Worm (Caenorhabditis elegans) whole organism, young adult: ENCODE results near the gene sdz-9.
A peak's percentile ranks its signal among the peaks of the same experiment; 100 is the strongest.

Source experiments
- F10E7.11 ChIP-seq: sonication (generic microtip); optimal IDR thresholded peaks from 2 replicates; lab custom pipeline; 2017; ENCODE audit warnings: mild to moderate bottlenecking, missing genetic modification characterization, moderate library complexity, missing compliant biosample characterization
- F37B4.10 ChIP-seq: fragments of 200-800 bp; sonication (Bioruptor generic); IDR thresholded peaks from 2 replicates; pipeline ENCODE4 v1.3.6; 2022; ENCODE audit warnings: missing genetic modification characterization, missing compliant biosample characterization
- F55B11.4 ChIP-seq: sonication (generic microtip); optimal IDR thresholded peaks from 2 replicates; lab custom pipeline; 2016; ENCODE audit warnings: missing compliant biosample characterization, missing genetic modification characterization, borderline replicate concordance; ENCODE audit not compliant: insufficient read depth
- F57C9.4 ChIP-seq: sonication (generic microtip); optimal IDR thresholded peaks from 2 replicates; lab custom pipeline; 2017; ENCODE audit warnings: mild to moderate bottlenecking, missing genetic modification characterization, missing compliant biosample characterization
- Y53F4B.3 ChIP-seq: fragments of 200-800 bp; sonication (Bioruptor generic); IDR thresholded peaks from 2 replicates; pipeline ENCODE4 v1.3.6; 2022; ENCODE audit warnings: missing genetic modification reagents, missing genetic modification characterization, missing compliant biosample characterization
- Y67H2A.10 ChIP-seq: fragments of 200-800 bp; sonication (Bioruptor generic); conservative IDR thresholded peaks from 2 replicates; pipeline ENCODE4 v1.3.6; 2022; ENCODE audit warnings: missing genetic modification reagents, missing genetic modification characterization, missing compliant biosample characterization
- Y95B8A.8 ChIP-seq: fragments of 200-800 bp; sonication (Bioruptor generic); IDR thresholded peaks from 2 replicates; pipeline ENCODE4 v1.3.6; 2022; ENCODE audit warnings: missing genetic modification reagents, missing genetic modification characterization, missing compliant biosample characterization
- akir-1 ChIP-seq: fragments of 200-800 bp; sonication (Bioruptor generic); optimal IDR thresholded peaks from 2 replicates; lab custom pipeline; 2018; ENCODE audit warnings: mild to moderate bottlenecking, missing genetic modification characterization, moderate library complexity, missing compliant biosample characterization
- aptf-3 ChIP-seq: fragments of 200-800 bp; sonication (Bioruptor generic); IDR thresholded peaks from 2 replicates; pipeline ENCODE4 v1.3.6; 2022; ENCODE audit warnings: missing genetic modification characterization, missing compliant biosample characterization
- atf-7 ChIP-seq: sonication (generic microtip); optimal IDR thresholded peaks from 2 replicates; lab custom pipeline; 2017; ENCODE audit warnings: mild to moderate bottlenecking, missing genetic modification characterization, missing compliant biosample characterization
- attf-5 ChIP-seq: fragments of 200-800 bp; sonication (Bioruptor generic); optimal IDR thresholded peaks from 2 replicates; lab custom pipeline; 2018; ENCODE audit warnings: mild to moderate bottlenecking, missing genetic modification characterization, missing compliant biosample characterization
- attf-6 ChIP-seq: fragments of 200-800 bp; sonication (Bioruptor generic); IDR thresholded peaks from 2 replicates; pipeline ENCODE4 v1.3.6; 2022; ENCODE audit warnings: missing genetic modification reagents, missing genetic modification characterization, missing compliant biosample characterization
- ceh-40 ChIP-seq: fragments of 200-800 bp; sonication (Bioruptor generic); IDR thresholded peaks from 2 replicates; pipeline ENCODE4 v1.3.6; 2022; ENCODE audit warnings: missing genetic modification characterization, missing compliant biosample characterization
- dox-1 ChIP-seq: fragments of 200-800 bp; sonication (Bioruptor generic); IDR thresholded peaks from 2 replicates; pipeline ENCODE4 v1.3.6; 2022; ENCODE audit warnings: missing genetic modification reagents, missing genetic modification characterization, missing compliant biosample characterization
- dpl-1 ChIP-seq: fragments of 150-350 bp; optimal IDR thresholded peaks from 2 replicates; lab custom pipeline; 2014; ENCODE audit warnings: missing biosample characterization, missing genetic modification reagents, missing genetic modification characterization
- efl-1 ChIP-seq: fragments of 150-350 bp; optimal IDR thresholded peaks from 2 replicates; lab custom pipeline; 2014; ENCODE audit warnings: missing biosample characterization, missing genetic modification reagents, missing genetic modification characterization
- egl-44 ChIP-seq: fragments of 200-800 bp; sonication (Bioruptor generic); IDR thresholded peaks from 2 replicates; pipeline ENCODE4 v1.3.6; 2022; ENCODE audit warnings: missing genetic modification reagents, missing genetic modification characterization, missing compliant biosample characterization
- egrh-3 ChIP-seq: fragments of 200-800 bp; sonication (Bioruptor generic); IDR thresholded peaks from 2 replicates; pipeline ENCODE4 v1.3.6; 2022; ENCODE audit warnings: missing genetic modification reagents, missing genetic modification characterization, missing compliant biosample characterization
- ets-4 ChIP-seq: fragments of 200-800 bp; sonication (Bioruptor generic); optimal IDR thresholded peaks from 2 replicates; lab custom pipeline; 2018; ENCODE audit warnings: mild to moderate bottlenecking, missing genetic modification characterization, missing compliant biosample characterization
- gei-17 ChIP-seq: fragments of 200-800 bp; sonication (Bioruptor generic); optimal IDR thresholded peaks from 2 replicates; lab custom pipeline; 2018; ENCODE audit warnings: mild to moderate bottlenecking, missing genetic modification characterization, missing compliant biosample characterization
- hmg-20 ChIP-seq: fragments of 200-800 bp; sonication (Bioruptor generic); IDR thresholded peaks from 2 replicates; pipeline ENCODE4 v1.3.6; 2022; ENCODE audit warnings: missing genetic modification reagents, missing genetic modification characterization, missing compliant biosample characterization
- lin-26 ChIP-seq: fragments of 200-800 bp; sonication (Bioruptor generic); IDR thresholded peaks from 2 replicates; pipeline ENCODE4 v1.3.6; 2022; ENCODE audit warnings: missing genetic modification reagents, missing genetic modification characterization, missing compliant biosample characterization
- lin-54 ChIP-seq: fragments of 200-800 bp; sonication (Bioruptor generic); optimal IDR thresholded peaks from 2 replicates; lab custom pipeline; 2018; ENCODE audit warnings: mild to moderate bottlenecking, missing genetic modification characterization, missing compliant biosample characterization
- lsy-27 ChIP-seq: sonication (generic microtip); optimal IDR thresholded peaks from 2 replicates; lab custom pipeline; 2017; ENCODE audit warnings: missing genetic modification characterization, mild to moderate bottlenecking, missing compliant biosample characterization, antibody characterized with exemption, missing genotype, borderline replicate concordance; ENCODE audit not compliant: insufficient read depth
- nhr-179 ChIP-seq: sonication (generic microtip); optimal IDR thresholded peaks from 2 replicates; lab custom pipeline; 2016; ENCODE audit warnings: mild to moderate bottlenecking, missing genetic modification characterization, missing compliant biosample characterization
- rcor-1 ChIP-seq: fragments of 200-800 bp; sonication (Bioruptor generic); IDR thresholded peaks from 2 replicates; pipeline ENCODE4 v1.3.6; 2022; ENCODE audit warnings: missing genetic modification reagents, missing genetic modification characterization, missing compliant biosample characterization
- rec-8 ChIP-seq, 2 experiments: sonication (generic microtip); optimal IDR thresholded peaks; 2 replicates each; lab custom pipeline; 2016; ENCODE audit warnings: mild to moderate bottlenecking in 2 of 2, missing genetic modification characterization in 2 of 2, missing genetic modification reagents in 2 of 2, missing genotype in 2 of 2, missing biosample characterization in 1 of 2, missing compliant biosample characterization in 1 of 2, moderate library complexity in 1 of 2
- snpc-1.1 ChIP-seq: sonication (generic microtip); optimal IDR thresholded peaks from 2 replicates; lab custom pipeline; 2017; ENCODE audit warnings: missing genetic modification characterization, mild to moderate bottlenecking, missing compliant biosample characterization, antibody characterized with exemption, moderate library complexity, missing genotype, missing genetic modification reagents; ENCODE audit not compliant: insufficient read depth
- snpc-4 ChIP-seq, 5 experiments: fragments of 150-350 bp in 1 of 5; sonication (generic microtip) in 4 of 5; optimal IDR thresholded peaks; 2 replicates each; lab custom pipeline; 2014 to 2018; ENCODE audit warnings: missing genetic modification characterization in 5 of 5, missing biosample characterization in 3 of 5, antibody characterized with exemption in 2 of 5, mild to moderate bottlenecking in 2 of 5, missing compliant biosample characterization in 2 of 5, missing genotype in 2 of 5, moderate library complexity in 2 of 5, missing genetic modification reagents in 1 of 5
- tbx-9 ChIP-seq: sonication (generic microtip); optimal IDR thresholded peaks from 2 replicates; lab custom pipeline; 2016; ENCODE audit warnings: borderline replicate concordance, missing genetic modification characterization, inconsistent platforms, missing compliant biosample characterization
- tlf-1 ChIP-seq: fragments of 200-800 bp; sonication (Bioruptor generic); optimal IDR thresholded peaks from 2 replicates; lab custom pipeline; 2018; ENCODE audit warnings: mild to moderate bottlenecking, missing genetic modification characterization, missing compliant biosample characterization
- zfh-2 ChIP-seq: fragments of 200-800 bp; sonication (Bioruptor generic); conservative IDR thresholded peaks from 2 replicates; pipeline ENCODE4 v1.3.6; 2022; ENCODE audit warnings: missing genetic modification reagents, missing genetic modification characterization, missing compliant biosample characterization
- zim-3 ChIP-seq: sonication (generic microtip); optimal IDR thresholded peaks from 2 replicates; lab custom pipeline; 2017; ENCODE audit warnings: mild to moderate bottlenecking, missing genetic modification characterization, moderate library complexity, missing compliant biosample characterization
- ztf-18 ChIP-seq: sonication (generic microtip); optimal IDR thresholded peaks from 2 replicates; lab custom pipeline; 2016; ENCODE audit warnings: missing genotype, mild to moderate bottlenecking, missing genetic modification characterization, missing compliant biosample characterization
- ztf-26 ChIP-seq: sonication (generic microtip); optimal IDR thresholded peaks from 2 replicates; lab custom pipeline; 2017; ENCODE audit warnings: missing genetic modification characterization, missing compliant biosample characterization
- ztf-3 ChIP-seq: fragments of 200-800 bp; sonication (Bioruptor generic); optimal IDR thresholded peaks from 2 replicates; lab custom pipeline; 2018; ENCODE audit warnings: mild to moderate bottlenecking, missing genetic modification characterization, missing compliant biosample characterization

sdz-9 gene

ce11 chrII:2754595-2754994 lies 18.8 kb downstream of the sdz-9 start:
- TF ChIP-seq attf-6 (GFP tag; lab: Robert Waterston, UW) (no peak), Y67H2A.10 (no peak), tlf-1 (GFP tag; lab: Kevin White, UChicago) (no peak), lin-54 (GFP tag; lab: Kevin White, UChicago) (no peak), lin-26 (GFP tag; lab: Robert Waterston, UW) (0 out of 2 replicates have a peak, but pooled peaks have one; percentile 4), ztf-3 (no peak), hmg-20 (GFP tag; lab: Robert Waterston, UW) (no peak), egrh-3 (GFP tag; lab: Robert Waterston, UW) (peak; percentile 52; the same call in 1 of the 2 replicates), dpl-1 (GFP tag; lab: Kevin White, UChicago) (no peak), F10E7.11 (tag; lab: Kevin White, UChicago) (no peak), zfh-2 (GFP tag; lab: Robert Waterston, UW) (peak; percentile 73), F55B11.4 (tag; lab: Kevin White, UChicago) (no peak), snpc-1.1 (tag; lab: Kevin White, UChicago) (no peak), atf-7 (tag; lab: Kevin White, UChicago) (no peak), Y53F4B.3 (GFP tag; lab: Robert Waterston, UW) (no peak), gei-17 (GFP tag; lab: Kevin White, UChicago) (no peak), ceh-40 (GFP tag; lab: Robert Waterston, UW) (no peak), dox-1 (GFP tag; lab: Robert Waterston, UW) (no peak), ets-4 (GFP tag; lab: Kevin White, UChicago) (no peak)

ce11 chrII:2752999-2753398 lies 20.4 kb downstream of the sdz-9 start, which contains the start of gene F29A7.3:
Gene F29A7.3 (plus strand): TSS chrII:2753299.
- TF ChIP-seq attf-5 (GFP tag; lab: Kevin White, UChicago) (no peak), rcor-1 (GFP tag; lab: Robert Waterston, UW) (no peak), ztf-26 (no peak), lsy-27 (tag; lab: Kevin White, UChicago) (no peak), efl-1 (GFP tag; lab: Kevin White, UChicago) (no peak), rec-8 (tag; optimal IDR thresholded peaks at IDR 0.05; lab: Kevin White, UChicago) (no peak), snpc-4 (GFP tag; optimal IDR thresholded peaks at IDR 0.05; lab: Kevin White, UChicago) (no peak), snpc-4 (tag; optimal IDR thresholded peaks at IDR 0.05; lab: Kevin White, UChicago) (no peak), nhr-179 (tag; lab: Kevin White, UChicago) (no peak), akir-1 (GFP tag; lab: Kevin White, UChicago) (no peak), egl-44 (GFP tag; lab: Robert Waterston, UW) (no peak), aptf-3 (GFP tag; lab: Robert Waterston, UW) (no peak), Y53F4B.3 (GFP tag; lab: Robert Waterston, UW) (no peak), ets-4 (GFP tag; lab: Kevin White, UChicago) (no peak), zim-3 (tag; lab: Kevin White, UChicago) (no peak), F57C9.4 (tag; lab: Kevin White, UChicago) (no peak), Y95B8A.8 (no peak), ztf-18 (tag; lab: Kevin White, UChicago) (no peak), tbx-9 (no peak), F37B4.10 (GFP tag; lab: Robert Waterston, UW) (no peak)
